Worm (Caenorhabditis elegans) whole organism, young adult: ENCODE results near the gene W07E11.1.

Experiments
- B0261.1 ChIP-seq: sonication (generic microtip); optimal IDR thresholded peaks from 2 replicates; lab custom pipeline; 2016; ENCODE audit warnings: mild to moderate bottlenecking, missing genetic modification characterization, moderate library complexity, missing compliant biosample characterization
- B0336.3 ChIP-seq: fragments of 200-800 bp; sonication (Bioruptor generic); IDR thresholded peaks from 2 replicates; pipeline ENCODE4 v1.3.6; 2022; ENCODE audit warnings: missing genetic modification characterization, missing compliant biosample characterization
- D2030.7 ChIP-seq: fragments of 200-800 bp; sonication (Bioruptor generic); IDR thresholded peaks from 2 replicates; pipeline ENCODE4 v1.3.6; 2022; ENCODE audit warnings: missing genetic modification reagents, missing genetic modification characterization, missing compliant biosample characterization
- F22D6.2 ChIP-seq: sonication (generic microtip); optimal IDR thresholded peaks from 2 replicates; lab custom pipeline; 2016; ENCODE audit warnings: mild to moderate bottlenecking, missing genetic modification characterization, missing compliant biosample characterization
- F23B12.7 ChIP-seq: sonication (generic microtip); optimal IDR thresholded peaks from 2 replicates; lab custom pipeline; 2017; ENCODE audit warnings: missing genetic modification characterization, mild to moderate bottlenecking, missing compliant biosample characterization, antibody characterized with exemption, moderate library complexity; ENCODE audit not compliant: insufficient read depth
- F52B5.7 ChIP-seq: sonication (generic microtip); optimal IDR thresholded peaks from 2 replicates; lab custom pipeline; 2016; ENCODE audit warnings: mild to moderate bottlenecking, missing genetic modification characterization, missing compliant biosample characterization
- K12H6.12 ChIP-seq: fragments of 200-800 bp; sonication (Bioruptor generic); optimal IDR thresholded peaks from 2 replicates; lab custom pipeline; 2018; ENCODE audit warnings: mild to moderate bottlenecking, missing genetic modification characterization, missing compliant biosample characterization
- Y53G8AR.9 ChIP-seq: fragments of 200-800 bp; sonication (Bioruptor generic); conservative IDR thresholded peaks from 2 replicates; pipeline ENCODE4 v1.3.6; 2022; ENCODE audit warnings: missing genetic modification reagents, missing genetic modification characterization, missing compliant biosample characterization
- Y56A3A.18 ChIP-seq: fragments of 200-800 bp; sonication (Bioruptor generic); IDR thresholded peaks from 2 replicates; pipeline ENCODE4 v1.3.6; 2022; ENCODE audit warnings: missing genetic modification reagents, missing genetic modification characterization, missing compliant biosample characterization
- ZK185.1 ChIP-seq: sonication (generic microtip); optimal IDR thresholded peaks from 2 replicates; lab custom pipeline; 2016; ENCODE audit warnings: mild to moderate bottlenecking, missing genetic modification characterization, missing compliant biosample characterization; ENCODE audit not compliant: poor library complexity, severe bottlenecking
- aptf-3 ChIP-seq: fragments of 200-800 bp; sonication (Bioruptor generic); IDR thresholded peaks from 2 replicates; pipeline ENCODE4 v1.3.6; 2022; ENCODE audit warnings: missing genetic modification characterization, missing compliant biosample characterization
- atf-7 ChIP-seq: sonication (generic microtip); optimal IDR thresholded peaks from 2 replicates; lab custom pipeline; 2017; ENCODE audit warnings: mild to moderate bottlenecking, missing genetic modification characterization, missing compliant biosample characterization
- athp-1 ChIP-seq: sonication (generic microtip); optimal IDR thresholded peaks from 2 replicates; lab custom pipeline; 2017; ENCODE audit warnings: mild to moderate bottlenecking, missing genetic modification characterization, missing compliant biosample characterization
- attf-3 ChIP-seq: fragments of 200-800 bp; sonication (Bioruptor generic); conservative IDR thresholded peaks from 2 replicates; pipeline ENCODE4 v1.3.6; 2022; ENCODE audit warnings: missing genetic modification reagents, missing genetic modification characterization, missing compliant biosample characterization
- attf-5 ChIP-seq: fragments of 200-800 bp; sonication (Bioruptor generic); optimal IDR thresholded peaks from 2 replicates; lab custom pipeline; 2018; ENCODE audit warnings: mild to moderate bottlenecking, missing genetic modification characterization, missing compliant biosample characterization
- ceh-100 ChIP-seq: fragments of 200-800 bp; sonication (Bioruptor generic); IDR thresholded peaks from 2 replicates; pipeline ENCODE4 v1.3.6; 2022; ENCODE audit warnings: missing genetic modification reagents, missing genetic modification characterization, missing compliant biosample characterization
- die-1 ChIP-seq: sonication (generic microtip); optimal IDR thresholded peaks from 2 replicates; lab custom pipeline; 2016; ENCODE audit warnings: missing genotype, mild to moderate bottlenecking, missing genetic modification characterization, missing compliant biosample characterization
- dox-1 ChIP-seq: fragments of 200-800 bp; sonication (Bioruptor generic); IDR thresholded peaks from 2 replicates; pipeline ENCODE4 v1.3.6; 2022; ENCODE audit warnings: missing genetic modification reagents, missing genetic modification characterization, missing compliant biosample characterization
- ekl-4 ChIP-seq: fragments of 200-800 bp; sonication (Bioruptor generic); IDR thresholded peaks from 2 replicates; pipeline ENCODE4 v1.3.6; 2022; ENCODE audit warnings: missing genetic modification reagents, missing genetic modification characterization, missing compliant biosample characterization
- him-1 ChIP-seq: sonication (generic microtip); optimal IDR thresholded peaks from 2 replicates; lab custom pipeline; 2016; ENCODE audit warnings: missing genotype, missing genetic modification reagents, missing genetic modification characterization, missing compliant biosample characterization
- hlh-12 ChIP-seq: sonication (generic microtip); optimal IDR thresholded peaks from 2 replicates; lab custom pipeline; 2016; ENCODE audit warnings: missing genetic modification characterization, missing compliant biosample characterization
- hmg-1.2 ChIP-seq: fragments of 200-800 bp; sonication (Bioruptor generic); IDR thresholded peaks from 2 replicates; pipeline ENCODE4 v1.3.6; 2022; ENCODE audit warnings: missing genetic modification reagents, missing genetic modification characterization, missing compliant biosample characterization
- let-526 ChIP-seq: fragments of 200-800 bp; sonication (Bioruptor generic); IDR thresholded peaks from 2 replicates; pipeline ENCODE4 v1.3.6; 2022; ENCODE audit warnings: missing genetic modification reagents, missing genetic modification characterization, missing compliant biosample characterization
- let-607 ChIP-seq, 2 experiments: fragments of 200-800 bp in 1 of 2; sonication (Bioruptor generic) in 1 of 2; sonication (generic microtip) in 1 of 2; optimal IDR thresholded peaks; 2 replicates each; lab custom pipeline; 2016 to 2018; ENCODE audit warnings: mild to moderate bottlenecking in 2 of 2, missing compliant biosample characterization in 2 of 2, missing genetic modification characterization in 2 of 2, moderate library complexity in 2 of 2, missing genotype in 1 of 2
- lin-26 ChIP-seq: fragments of 200-800 bp; sonication (Bioruptor generic); IDR thresholded peaks from 2 replicates; pipeline ENCODE4 v1.3.6; 2022; ENCODE audit warnings: missing genetic modification reagents, missing genetic modification characterization, missing compliant biosample characterization
- lin-40 ChIP-seq: sonication (generic microtip); optimal IDR thresholded peaks from 2 replicates; lab custom pipeline; 2016; ENCODE audit warnings: missing genetic modification characterization, mild to moderate bottlenecking, missing compliant biosample characterization, missing genotype, missing genetic modification reagents
- lin-54 ChIP-seq: fragments of 200-800 bp; sonication (Bioruptor generic); optimal IDR thresholded peaks from 2 replicates; lab custom pipeline; 2018; ENCODE audit warnings: mild to moderate bottlenecking, missing genetic modification characterization, missing compliant biosample characterization
- lsy-27 ChIP-seq: sonication (generic microtip); optimal IDR thresholded peaks from 2 replicates; lab custom pipeline; 2017; ENCODE audit warnings: missing genetic modification characterization, mild to moderate bottlenecking, missing compliant biosample characterization, antibody characterized with exemption, missing genotype, borderline replicate concordance; ENCODE audit not compliant: insufficient read depth
- mcd-1 ChIP-seq: fragments of 200-800 bp; sonication (Bioruptor generic); IDR thresholded peaks from 2 replicates; pipeline ENCODE4 v1.3.6; 2022; ENCODE audit warnings: missing genetic modification reagents, missing genetic modification characterization, missing compliant biosample characterization
- mes-4 ChIP-seq: sonication (generic microtip); optimal IDR thresholded peaks from 2 replicates; lab custom pipeline; 2016; ENCODE audit warnings: missing genotype, missing genetic modification characterization, missing compliant biosample characterization
- mxl-1 ChIP-seq: sonication (generic microtip); optimal IDR thresholded peaks from 2 replicates; lab custom pipeline; 2016; ENCODE audit warnings: missing genetic modification characterization, missing compliant biosample characterization
- nfyb-1 ChIP-seq: fragments of 200-800 bp; sonication (Bioruptor generic); IDR thresholded peaks from 2 replicates; pipeline ENCODE4 v1.3.6; 2022; ENCODE audit warnings: missing genetic modification reagents, missing genetic modification characterization, missing compliant biosample characterization
- nhr-80 ChIP-seq: sonication (generic microtip); optimal IDR thresholded peaks from 2 replicates; lab custom pipeline; 2016; ENCODE audit warnings: missing genetic modification characterization, missing compliant biosample characterization
- nhr-90 ChIP-seq: sonication (generic microtip); optimal IDR thresholded peaks from 2 replicates; lab custom pipeline; 2016; ENCODE audit warnings: missing genotype, mild to moderate bottlenecking, missing genetic modification characterization, missing compliant biosample characterization
- pbrm-1 ChIP-seq: fragments of 200-800 bp; sonication (Bioruptor generic); IDR thresholded peaks from 2 replicates; pipeline ENCODE4 v1.3.6; 2022; ENCODE audit warnings: missing genetic modification reagents, missing genetic modification characterization, missing compliant biosample characterization
- rec-8 ChIP-seq, 2 experiments: sonication (generic microtip); optimal IDR thresholded peaks; 2 replicates each; lab custom pipeline; 2016; ENCODE audit warnings: mild to moderate bottlenecking in 2 of 2, missing genetic modification characterization in 2 of 2, missing genetic modification reagents in 2 of 2, missing genotype in 2 of 2, missing biosample characterization in 1 of 2, missing compliant biosample characterization in 1 of 2, moderate library complexity in 1 of 2
- repo-1 ChIP-seq: sonication (generic microtip); optimal IDR thresholded peaks from 2 replicates; lab custom pipeline; 2017; ENCODE audit warnings: mild to moderate bottlenecking, missing genetic modification characterization, missing compliant biosample characterization
- rpc-1 ChIP-seq, 2 experiments: fragments of 150-350 bp in 1 of 2; sonication (generic microtip) in 1 of 2; optimal IDR thresholded peaks; 2 replicates each; lab custom pipeline; 2014 to 2018; ENCODE audit warnings: missing biosample characterization in 1 of 2, missing genetic modification characterization in 1 of 2, missing genetic modification reagents in 1 of 2, missing genotype in 1 of 2
- snpc-1.1 ChIP-seq: sonication (generic microtip); optimal IDR thresholded peaks from 2 replicates; lab custom pipeline; 2017; ENCODE audit warnings: missing genetic modification characterization, mild to moderate bottlenecking, missing compliant biosample characterization, antibody characterized with exemption, moderate library complexity, missing genotype, missing genetic modification reagents; ENCODE audit not compliant: insufficient read depth
- snpc-1.3 ChIP-seq: sonication (generic microtip); optimal IDR thresholded peaks from 2 replicates; lab custom pipeline; 2017; ENCODE audit warnings: missing genetic modification characterization, mild to moderate bottlenecking, missing compliant biosample characterization, antibody characterized with exemption, moderate library complexity, missing genotype, missing genetic modification reagents; ENCODE audit not compliant: insufficient read depth
- snpc-3.4 ChIP-seq: sonication (generic microtip); optimal IDR thresholded peaks from 2 replicates; lab custom pipeline; 2017; ENCODE audit warnings: missing genetic modification characterization, mild to moderate bottlenecking, missing compliant biosample characterization, antibody characterized with exemption, moderate library complexity, missing genotype, missing genetic modification reagents
- somi-1 ChIP-seq: fragments of 200-800 bp; sonication (Bioruptor generic); optimal IDR thresholded peaks from 2 replicates; lab custom pipeline; 2018; ENCODE audit warnings: mild to moderate bottlenecking, missing genetic modification characterization, missing compliant biosample characterization
- tlf-1 ChIP-seq: fragments of 200-800 bp; sonication (Bioruptor generic); optimal IDR thresholded peaks from 2 replicates; lab custom pipeline; 2018; ENCODE audit warnings: mild to moderate bottlenecking, missing genetic modification characterization, missing compliant biosample characterization
- zim-3 ChIP-seq: sonication (generic microtip); optimal IDR thresholded peaks from 2 replicates; lab custom pipeline; 2017; ENCODE audit warnings: mild to moderate bottlenecking, missing genetic modification characterization, moderate library complexity, missing compliant biosample characterization
- ztf-26 ChIP-seq: sonication (generic microtip); optimal IDR thresholded peaks from 2 replicates; lab custom pipeline; 2017; ENCODE audit warnings: missing genetic modification characterization, missing compliant biosample characterization

The W07E11.1 gene

ce11 chrX:10132546-10133032 is 48.2 kb downstream of the W07E11.1 start:
- TF ChIP-seq mcd-1 (GFP tag; lab: Robert Waterston, UW) (peak; percentile 53), Y56A3A.18 (GFP tag; lab: Robert Waterston, UW) (peak; percentile 75; the same call in 1 of the 2 replicates), pbrm-1 (GFP tag; lab: Robert Waterston, UW) (peak; percentile 84), ekl-4 (0 out of 2 replicates have a peak, but pooled peaks have one; percentile 38), lin-26 (GFP tag; lab: Robert Waterston, UW) (peak; percentile 84), rec-8 (tag; optimal IDR thresholded peaks at IDR 0.05; lab: Kevin White, UChicago) (peak; percentile 49 to 50), F23B12.7 (tag; lab: Kevin White, UChicago) (peak; percentile 51), ceh-100 (GFP tag; lab: Robert Waterston, UW) (peak; percentile 43), B0336.3 (peak; percentile 65; the same call in 1 of the 2 replicates), mxl-1 (tag; lab: Kevin White, UChicago) (peak; percentile 36), aptf-3 (GFP tag; lab: Robert Waterston, UW) (0 out of 2 replicates have a peak, but pooled peaks have one; percentile 65), zim-3 (tag; lab: Kevin White, UChicago) (peak; percentile 31), him-1 (peak; percentile 78), rpc-1 (optimal IDR thresholded peaks at IDR 0.05; lab: Kevin White, UChicago) (peak; percentile 92), rpc-1 (tag; optimal IDR thresholded peaks at IDR 0.05; lab: Kevin White, UChicago) (peak; percentile 89), let-526 (peak; percentile 80), athp-1 (tag; lab: Kevin White, UChicago) (peak; percentile 69), atf-7 (tag; lab: Kevin White, UChicago) (peak; percentile 22), K12H6.12 (tag; lab: Kevin White, UChicago) (peak; percentile 19), let-607 (tag; optimal IDR thresholded peaks at IDR 0.05; lab: Kevin White, UChicago) (peak in 1 of 2 experiments; percentile 54), snpc-1.3 (peak; percentile 51), snpc-1.1 (peak; percentile 2), mes-4 (tag; lab: Kevin White, UChicago) (peak; percentile 63), snpc-3.4 (peak; percentile 48), B0261.1 (tag; lab: Kevin White, UChicago) (peak; percentile 80), D2030.7 (GFP tag; lab: Robert Waterston, UW) (peak; percentile 71), lin-40 (tag; lab: Kevin White, UChicago) (peak; percentile 62), nfyb-1 (GFP tag; lab: Robert Waterston, UW) (0 out of 2 replicates have a peak, but pooled peaks have one; percentile 38), die-1 (tag; lab: Kevin White, UChicago) (peak; percentile 84), nhr-90 (tag; lab: Kevin White, UChicago) (peak; percentile 67), ZK185.1 (tag; lab: Kevin White, UChicago) (peak; percentile 54), hmg-1.2 (peak; percentile 68), F22D6.2 (peak; percentile 25), somi-1 (GFP tag; lab: Kevin White, UChicago) (peak; percentile 27), nhr-80 (tag; lab: Kevin White, UChicago) (peak; percentile 48), ztf-26 (peak; percentile 36), tlf-1 (GFP tag; lab: Kevin White, UChicago) (peak; percentile 35), F52B5.7 (tag; lab: Kevin White, UChicago) (peak; percentile 67), attf-5 (GFP tag; lab: Kevin White, UChicago) (peak; percentile 56), Y53G8AR.9 (0 out of 2 replicates have a peak, but pooled peaks have one; percentile 18), lin-54 (GFP tag; lab: Kevin White, UChicago) (peak; percentile 45), lsy-27 (tag; lab: Kevin White, UChicago) (peak; percentile 67), repo-1 (tag; lab: Kevin White, UChicago) (peak; percentile 13), dox-1 (GFP tag; lab: Robert Waterston, UW) (peak; percentile 86; the same call in 1 of the 2 replicates), hlh-12 (peak; percentile 43), attf-3 (GFP tag; lab: Robert Waterston, UW) (0 out of 2 replicates have a peak, but pooled peaks have one; percentile 24)
